Worm (Caenorhabditis elegans): Measurements from ENCODE around the gene clec-86.
A peak's percentile ranks its signal among the peaks of the same experiment; 100 is the strongest.

clec-86 gene

ce11 chrX:7124044-7124443 is 15.6 kb upstream of the clec-86 start:
- TF ChIP-seq elt-2 (tag; optimal IDR thresholded peaks at IDR 0.05) (peak; percentile 48), ceh-82 (tag; optimal IDR thresholded peaks at IDR 0.05) (no peak)

ce11 chrX:7125178-7125577 is 14.5 kb upstream of the clec-86 start:
- no peak for TF ChIP-seq ceh-90 (tag; optimal IDR thresholded peaks at IDR 0.05)
- TF ChIP-seq blmp-1 (tag; optimal IDR thresholded peaks at IDR 0.05): no peak
- no peak for TF ChIP-seq snpc-4 (tag; optimal IDR thresholded peaks at IDR 0.05)
- no peak for TF ChIP-seq zip-4 (GFP tag; optimal IDR thresholded peaks at IDR 0.05)
- TF ChIP-seq elt-2 (tag; optimal IDR thresholded peaks at IDR 0.05): peak; percentile 61

ce11 chrX:7126348-7126747 is 13.3 kb upstream of the clec-86 start, which contains the start of gene ist-1:
Gene ist-1 (plus strand): TSS chrX:7126648.
- TF ChIP-seq sup-37 (GFP tag; optimal IDR thresholded peaks at IDR 0.05): no peak
- TF ChIP-seq lin-14 (GFP tag; optimal IDR thresholded peaks at IDR 0.05): peak; percentile 9
- no peak for TF ChIP-seq irx-1 (tag; optimal IDR thresholded peaks at IDR 0.05)

ce11 chrX:7128615-7129014 is 11.1 kb upstream of the clec-86 start:
- TF ChIP-seq sox-4 (tag; optimal IDR thresholded peaks at IDR 0.05) (peak; percentile 44), nhr-11 (tag; optimal IDR thresholded peaks at IDR 0.05) (no peak), sup-37 (GFP tag; optimal IDR thresholded peaks at IDR 0.05) (no peak), lsy-2 (tag; optimal IDR thresholded peaks at IDR 0.05) (no peak), nhr-19 (GFP tag; conservative IDR thresholded peaks at IDR 0.05) (no peak), aha-1 (tag; optimal IDR thresholded peaks at IDR 0.05) (no peak), fkh-10 (GFP tag; optimal IDR thresholded peaks at IDR 0.05) (no peak), ceh-63 (GFP tag; optimal IDR thresholded peaks at IDR 0.05) (no peak), vab-15 (tag; optimal IDR thresholded peaks at IDR 0.05) (no peak), irx-1 (tag; optimal IDR thresholded peaks at IDR 0.05) (no peak), nhr-47 (tag; optimal IDR thresholded peaks at IDR 0.05) (peak; percentile 40), hlh-4 (tag; optimal IDR thresholded peaks at IDR 0.05) (no peak), rnt-1 (tag; optimal IDR thresholded peaks at IDR 0.05) (no peak), fos-1 (tag; optimal IDR thresholded peaks at IDR 0.05) (no peak), mab-9 (GFP tag; IDR thresholded peaks at IDR 0.05) (no peak), elt-2 (tag; optimal IDR thresholded peaks at IDR 0.05) (no peak), nhr-84 (tag; optimal IDR thresholded peaks at IDR 0.05) (no peak), egl-13 (tag; optimal IDR thresholded peaks at IDR 0.05) (peak; percentile 46), unc-130 (tag; optimal IDR thresholded peaks at IDR 0.05) (no peak), nhr-90 (tag; optimal IDR thresholded peaks at IDR 0.05; ENCODE audit: poor library complexity) (no peak), hlh-17 (GFP tag; optimal IDR thresholded peaks at IDR 0.05; ENCODE audit: borderline replicate concordance) (no peak), grh-1 (GFP tag; IDR thresholded peaks at IDR 0.05) (no peak), efl-1 (optimal IDR thresholded peaks at IDR 0.05) (no peak), efl-1 (GFP tag; optimal IDR thresholded peaks at IDR 0.05 in 1 of 2) (peak in 1 of 2 experiments; percentile 51), swsn-7 (tag; optimal IDR thresholded peaks at IDR 0.05) (no peak), zip-4 (GFP tag; optimal IDR thresholded peaks at IDR 0.05) (no peak), nhr-28 (tag; optimal IDR thresholded peaks at IDR 0.05) (no peak), dpl-1 (GFP tag; optimal IDR thresholded peaks at IDR 0.05) (no peak), lin-35 (GFP tag; optimal IDR thresholded peaks at IDR 0.05) (no peak), blmp-1 (tag; optimal IDR thresholded peaks at IDR 0.05) (no peak), dsc-1 (tag; optimal IDR thresholded peaks at IDR 0.05) (peak; percentile 96), pax-3 (tag; optimal IDR thresholded peaks at IDR 0.05) (peak; percentile 69), fkh-8 (tag; optimal IDR thresholded peaks at IDR 0.05) (peak; percentile 57), egl-27 (tag; optimal IDR thresholded peaks at IDR 0.05) (no peak), lin-39 (tag; optimal IDR thresholded peaks at IDR 0.05) (no peak)
